Fruit fly (Drosophila melanogaster): ENCODE measurements around the gene Rhau.

Gene Rhau

DNA sequence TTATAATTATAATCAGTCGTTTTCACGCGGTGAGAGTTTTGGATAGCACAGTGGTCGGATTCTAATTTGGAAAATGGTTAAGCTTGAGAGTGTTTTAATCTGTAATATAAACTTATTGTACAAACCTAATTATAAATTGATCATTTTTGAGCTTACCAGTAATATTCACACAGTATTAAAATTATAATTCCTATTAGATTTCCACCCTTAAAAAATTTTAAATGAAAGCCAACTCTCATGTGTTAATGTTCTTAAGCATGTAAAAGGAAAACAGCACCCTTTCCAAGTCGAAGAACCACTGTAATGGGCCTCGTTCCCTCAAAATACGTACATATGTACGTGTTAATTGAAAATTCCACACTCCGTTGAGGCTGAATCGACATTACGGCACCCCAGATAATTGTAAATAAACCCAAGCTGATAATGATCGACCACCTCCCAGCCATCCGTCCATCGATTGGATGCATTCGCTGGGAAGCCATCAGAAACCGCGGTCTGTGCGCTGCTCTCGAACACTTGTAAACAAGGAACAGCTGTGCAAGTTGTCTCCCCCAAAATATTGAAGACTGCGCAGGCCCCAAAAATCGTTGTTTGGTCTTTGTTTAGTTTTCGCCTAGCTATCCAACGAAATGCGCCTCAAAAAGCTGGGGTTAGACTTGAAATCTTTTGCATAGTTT lies 2.2 kb upstream of the Rhau start (continued):
- TF ChIP-seq CG10565 (GFP tag; optimal IDR thresholded peaks at IDR 0.05) (no peak), CG4404 (GFP tag; IDR thresholded peaks at IDR 0.05) (no peak), CG10543 (GFP tag; optimal IDR thresholded peaks at IDR 0.05) (peak; percentile 11), CG4328 (GFP tag; optimal IDR thresholded peaks at IDR 0.05) (peak; percentile 39), Lim3 (GFP tag; IDR thresholded peaks at IDR 0.05) (no peak), HLH4C (GFP tag; IDR thresholded peaks at IDR 0.05; ENCODE audit: partially characterized antibody) (no peak), CG14667 (GFP tag; IDR thresholded peaks at IDR 0.05) (no peak), CG16813 (GFP tag; IDR thresholded peaks at IDR 0.05; ENCODE audit: partially characterized antibody) (no peak), CG6791 (GFP tag; IDR thresholded peaks at IDR 0.05; ENCODE audit: partially characterized antibody) (no peak), CG11247 (GFP tag; IDR thresholded peaks at IDR 0.05) (no peak; the same call in 1 of the 2 replicates), ATbp (GFP tag; optimal IDR thresholded peaks at IDR 0.05) (peak; percentile 5), tna (GFP tag; IDR thresholded peaks at IDR 0.05; ENCODE audit: partially characterized antibody) (no peak), CG6654 (GFP tag; optimal IDR thresholded peaks at IDR 0.05) (no peak), TFAM (GFP tag; optimal IDR thresholded peaks at IDR 0.05) (no peak), sima (GFP tag; optimal IDR thresholded peaks at IDR 0.05) (no peak), pum (GFP tag; optimal IDR thresholded peaks at IDR 0.05) (peak; percentile 1), dan (GFP tag; IDR thresholded peaks at IDR 0.05) (no peak), ara (GFP tag; IDR thresholded peaks at IDR 0.05) (no peak), cad (GFP tag; optimal IDR thresholded peaks at IDR 0.05) (no peak), hkb (optimal IDR thresholded peaks at IDR 0.05) (no peak), hkb (GFP tag; IDR thresholded peaks at IDR 0.05) (peak; percentile 38; the same call in 1 of the 2 replicates), HLH54F (GFP tag; optimal IDR thresholded peaks at IDR 0.05) (no peak), CG11696 (GFP tag; IDR thresholded peaks at IDR 0.05) (peak; percentile 41; the same call in 1 of the 2 replicates), shn (GFP tag; optimal IDR thresholded peaks at IDR 0.05) (no peak), Abd-B (GFP tag; optimal IDR thresholded peaks at IDR 0.05) (peak; percentile 34), ham (GFP tag; IDR thresholded peaks at IDR 0.05) (no peak), CG12299 (tag; optimal IDR thresholded peaks at IDR 0.05) (no peak), Lhr (GFP tag; optimal IDR thresholded peaks at IDR 0.05) (no peak), CG7357 (GFP tag; IDR thresholded peaks at IDR 0.05) (no peak), CG14014 (GFP tag; IDR thresholded peaks at IDR 0.05) (peak; percentile 32; the same call in 1 of the 2 replicates), CG3838 (GFP tag; optimal IDR thresholded peaks at IDR 0.05) (no peak), Sry-β (GFP tag; optimal IDR thresholded peaks at IDR 0.05) (no peak), gcm (GFP tag; optimal IDR thresholded peaks at IDR 0.05) (no peak), Fer1 (GFP tag; optimal IDR thresholded peaks at IDR 0.05) (peak; percentile 31), CHES-1-like (GFP tag; optimal IDR thresholded peaks at IDR 0.05) (no peak), GATAe (GFP tag; conservative IDR thresholded peaks at IDR 0.05) (no peak), Dbx (GFP tag; IDR thresholded peaks at IDR 0.05) (peak; percentile 36; the same call in 1 of the 3 replicates), pb (GFP tag; optimal IDR thresholded peaks at IDR 0.05) (no peak), CG4854 (GFP tag; optimal IDR thresholded peaks at IDR 0.05) (no peak), CG10959 (GFP tag; IDR thresholded peaks at IDR 0.05) (no peak), bab2 (GFP tag; optimal IDR thresholded peaks at IDR 0.05) (no peak), CG31388 (GFP tag; optimal IDR thresholded peaks at IDR 0.05) (no peak), CG10274 (GFP tag; optimal IDR thresholded peaks at IDR 0.05) (no peak), Bdp1 (GFP tag; optimal IDR thresholded peaks at IDR 0.05) (no peak), fd64A (GFP tag; optimal IDR thresholded peaks at IDR 0.05) (peak; percentile 55), Ada2b (GFP tag; IDR thresholded peaks at IDR 0.05) (peak; percentile 41; the same call in 1 of the 2 replicates), Med (GFP tag) (peak; percentile 76), row (GFP tag; IDR thresholded peaks at IDR 0.05) (peak; percentile 68), CG31441 (GFP tag; IDR thresholded peaks at IDR 0.05) (peak; percentile 48; the same call in 1 of the 2 replicates), klu (GFP tag; IDR thresholded peaks at IDR 0.05) (no peak), BEAF-32 (GFP tag; optimal IDR thresholded peaks at IDR 0.05) (no peak)

Measured in whole organism, embryonic.